Worm (Caenorhabditis elegans) whole organism, midembryonic: ENCODE results near the gene npr-35.

Experiments
- cog-1 ChIP-seq: sonication (generic microtip); optimal IDR thresholded peaks from 2 replicates; lab custom pipeline; 2016; ENCODE audit warnings: missing genetic modification characterization, missing compliant biosample characterization
- flt-1 ChIP-seq: fragments of 200-800 bp; sonication (Bioruptor generic); IDR thresholded peaks from 2 replicates; pipeline ENCODE4 v1.3.6; 2022; ENCODE audit warnings: missing genetic modification characterization, missing compliant biosample characterization
- klf-2 ChIP-seq: fragments of 200-800 bp; sonication (Bioruptor generic); conservative IDR thresholded peaks from 2 replicates; pipeline ENCODE4 v1.3.6; 2022; ENCODE audit warnings: missing genetic modification reagents, missing genetic modification characterization, missing compliant biosample characterization
- med-1 ChIP-seq: sonication (generic microtip); optimal IDR thresholded peaks from 2 replicates; lab custom pipeline; 2017; ENCODE audit warnings: missing genetic modification characterization, mild to moderate bottlenecking, missing compliant biosample characterization, antibody characterized with exemption, missing genetic modification reagents; ENCODE audit not compliant: insufficient read depth
- tab-1 ChIP-seq: fragments of 200-800 bp; sonication (Bioruptor generic); IDR thresholded peaks from 2 replicates; pipeline ENCODE4 v1.3.6; 2022; ENCODE audit warnings: missing genetic modification characterization, missing compliant biosample characterization
- ztf-23 ChIP-seq: fragments of 200-800 bp; sonication (Bioruptor generic); IDR thresholded peaks from 2 replicates; pipeline ENCODE4 v1.3.6; 2022; ENCODE audit warnings: missing genetic modification reagents, missing genetic modification characterization, missing compliant biosample characterization
- ztf-29 ChIP-seq: fragments of 200-800 bp; sonication (Bioruptor generic); IDR thresholded peaks from 2 replicates; pipeline ENCODE4 v1.3.6; 2022; ENCODE audit warnings: missing genetic modification reagents, missing genetic modification characterization, missing compliant biosample characterization

DNA sequence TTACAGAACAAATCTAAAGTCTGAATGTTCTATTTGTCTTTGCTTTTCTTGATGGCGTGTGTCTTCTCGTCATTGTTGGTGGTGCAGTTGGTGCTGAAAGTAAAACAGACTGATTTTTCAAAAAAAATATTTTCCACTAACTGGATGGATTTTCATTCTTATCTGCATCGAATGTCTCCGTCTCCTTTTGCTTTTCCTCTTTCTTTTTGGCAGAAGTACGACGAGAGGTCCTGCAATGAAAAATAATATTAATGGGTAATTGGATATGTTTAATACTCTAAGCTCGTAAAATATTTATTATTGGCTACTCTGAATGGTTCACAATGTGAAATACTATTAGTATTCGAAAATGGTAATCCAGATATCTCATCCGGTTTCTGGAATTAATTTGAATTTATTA, 16.5 kb downstream of the npr-35 start, which contains the start of gene del-7:
- TF ChIP-seq ztf-29 (no peak), ztf-23 (GFP tag; lab: Robert Waterston, UW) (no peak), klf-2 (GFP tag; lab: Robert Waterston, UW) (no peak), med-1 (GFP tag; lab: Kevin White, UChicago) (no peak), flt-1 (GFP tag; lab: Robert Waterston, UW) (no peak), tab-1 (no peak), cog-1 (tag; lab: Kevin White, UChicago) (no peak)
